Fruit fly (Drosophila melanogaster) whole organism, embryonic: ENCODE results near the gene Adat1.
A peak's percentile ranks its signal among the peaks of the same experiment; 100 is the strongest.

Experiments used
- Atf-2 ChIP-seq: fragments of 200-800 bp; sonication (Bioruptor generic); optimal IDR thresholded peaks from 2 replicates; lab custom pipeline; 2016; ENCODE audit warnings: missing biosample characterization, missing genetic modification characterization
- CG10366 ChIP-seq: fragments of 200-800 bp; sonication (Bioruptor generic); IDR thresholded peaks from 2 replicates; pipeline ENCODE4 v1.3.6; 2022; ENCODE audit warnings: missing biosample characterization, missing genetic modification characterization
- CG10462 ChIP-seq: fragments of 200-800 bp; sonication (Bioruptor generic); optimal IDR thresholded peaks from 2 replicates; lab custom pipeline; 2016; ENCODE audit warnings: missing biosample characterization, missing genetic modification characterization
- CG10654 ChIP-seq: fragments of 200-800 bp; sonication (Bioruptor generic); optimal IDR thresholded peaks from 2 replicates; lab custom pipeline; 2016; ENCODE audit warnings: missing biosample characterization, missing genetic modification characterization
- CG12659 ChIP-seq: fragments of 200-800 bp; sonication (Bioruptor generic); optimal IDR thresholded peaks from 3 replicates; lab custom pipeline; 2017; ENCODE audit warnings: mild to moderate bottlenecking, missing biosample characterization, missing genetic modification reagents, missing genetic modification characterization
- CG15601 ChIP-seq: fragments of 200-800 bp; sonication (Bioruptor generic); optimal IDR thresholded peaks from 3 replicates; lab custom pipeline; 2019; ENCODE audit warnings: missing biosample characterization, mild to moderate bottlenecking, missing genetic modification characterization, moderate library complexity
- CG17361 ChIP-seq: fragments of 200-800 bp; sonication (Bioruptor generic); IDR thresholded peaks from 3 replicates; pipeline ENCODE4 v1.3.6; 2022; ENCODE audit warnings: missing biosample characterization, missing genetic modification characterization
- CG17802 ChIP-seq: fragments of 200-800 bp; sonication (Bioruptor generic); optimal IDR thresholded peaks from 2 replicates; lab custom pipeline; 2018; ENCODE audit warnings: missing biosample characterization, mild to moderate bottlenecking, missing genetic modification characterization, moderate library complexity
- CG2889 ChIP-seq: fragments of 200-800 bp; sonication (Bioruptor generic); IDR thresholded peaks from 3 replicates; pipeline ENCODE4 v1.3.6; 2022; ENCODE audit warnings: missing biosample characterization, missing genetic modification characterization
- CG30431 ChIP-seq: fragments of 200-800 bp; sonication (Bioruptor generic); optimal IDR thresholded peaks from 2 replicates; lab custom pipeline; 2017; ENCODE audit warnings: missing biosample characterization, missing genetic modification characterization
- CG6683 ChIP-seq: fragments of 200-800 bp; sonication (Bioruptor generic); optimal IDR thresholded peaks from 2 replicates; lab custom pipeline; 2017; ENCODE audit warnings: missing biosample characterization, mild to moderate bottlenecking, missing genetic modification characterization, missing genetic modification reagents
- CG9817 ChIP-seq: fragments of 200-800 bp; sonication (Bioruptor generic); optimal IDR thresholded peaks from 2 replicates; lab custom pipeline; 2018; ENCODE audit warnings: missing biosample characterization, mild to moderate bottlenecking, missing genetic modification characterization, moderate library complexity
- CHES-1-like ChIP-seq: fragments of 200-800 bp; sonication (Bioruptor generic); optimal IDR thresholded peaks from 2 replicates; lab custom pipeline; 2016; ENCODE audit warnings: missing biosample characterization, missing genetic modification characterization
- CoRest ChIP-seq: fragments of 200-800 bp; sonication (Bioruptor generic); optimal IDR thresholded peaks from 3 replicates; lab custom pipeline; 2018; ENCODE audit warnings: missing biosample characterization, mild to moderate bottlenecking, missing genetic modification characterization, moderate library complexity
- D19A ChIP-seq: fragments of 200-800 bp; optimal IDR thresholded peaks from 3 replicates; lab custom pipeline; 2019; ENCODE audit warnings: missing biosample characterization, mild to moderate bottlenecking, missing genetic modification characterization, moderate library complexity
- Fer2 ChIP-seq: fragments of 200-800 bp; sonication (Bioruptor generic); optimal IDR thresholded peaks from 2 replicates; lab custom pipeline; 2018; ENCODE audit warnings: missing biosample characterization, mild to moderate bottlenecking, missing genetic modification characterization, moderate library complexity
- Hr3 ChIP-seq: fragments of 200-800 bp; sonication (Bioruptor generic); optimal IDR thresholded peaks from 3 replicates; lab custom pipeline; 2016; ENCODE audit warnings: missing biosample characterization, missing genetic modification characterization
- Kr ChIP-seq: fragments of 200-800 bp; sonication (Bioruptor generic); optimal IDR thresholded peaks from 2 replicates; lab custom pipeline; 2017; ENCODE audit warnings: missing biosample characterization, mild to moderate bottlenecking, missing genetic modification characterization
- Lhr ChIP-seq: fragments of 200-800 bp; sonication (Bioruptor generic); optimal IDR thresholded peaks from 3 replicates; lab custom pipeline; 2017; ENCODE audit warnings: mild to moderate bottlenecking, missing biosample characterization, missing genetic modification reagents, missing genetic modification characterization
- Max ChIP-seq: fragments of 200-800 bp; sonication (Bioruptor generic); optimal IDR thresholded peaks from 2 replicates; lab custom pipeline; 2016; ENCODE audit warnings: missing biosample characterization, mild to moderate bottlenecking, missing genetic modification characterization
- NC2β ChIP-seq: fragments of 200-800 bp; sonication (Bioruptor generic); optimal IDR thresholded peaks from 2 replicates; lab custom pipeline; 2016; ENCODE audit warnings: missing biosample characterization, missing genetic modification characterization
- Neu2 ChIP-seq: fragments of 200-800 bp; sonication (Bioruptor generic); optimal IDR thresholded peaks from 3 replicates; lab custom pipeline; 2016; ENCODE audit warnings: missing biosample characterization, missing genetic modification characterization, borderline replicate concordance
- Optix ChIP-seq: fragments of 200-800 bp; sonication (Bioruptor generic); IDR thresholded peaks from 3 replicates; pipeline ENCODE4 v1.3.6; 2022; ENCODE audit warnings: missing biosample characterization, missing genetic modification characterization
- PHDP ChIP-seq: fragments of 200-800 bp; sonication (Bioruptor generic); optimal IDR thresholded peaks from 3 replicates; lab custom pipeline; 2018; ENCODE audit warnings: missing biosample characterization, mild to moderate bottlenecking, missing genetic modification characterization, moderate library complexity
- Ravus ChIP-seq: fragments of 200-800 bp; sonication (Bioruptor generic); IDR thresholded peaks from 2 replicates; pipeline ENCODE4 v1.3.6; 2022; ENCODE audit warnings: missing biosample characterization, missing genetic modification characterization
- Xbp1 ChIP-seq: fragments of 200-800 bp; sonication (Bioruptor generic); optimal IDR thresholded peaks from 3 replicates; lab custom pipeline; 2016; ENCODE audit warnings: missing biosample characterization, mild to moderate bottlenecking, missing genetic modification characterization
- disco-r ChIP-seq: fragments of 200-800 bp; sonication (Bioruptor generic); optimal IDR thresholded peaks from 2 replicates; lab custom pipeline; 2016; ENCODE audit warnings: missing biosample characterization, missing genetic modification characterization
- dm ChIP-seq: fragments of 200-800 bp; sonication (Bioruptor generic); optimal IDR thresholded peaks from 3 replicates; lab custom pipeline; 2016; ENCODE audit warnings: missing biosample characterization, missing genetic modification characterization
- dmrt11E ChIP-seq: fragments of 200-800 bp; sonication (Bioruptor generic); optimal IDR thresholded peaks from 3 replicates; lab custom pipeline; 2018; ENCODE audit warnings: missing biosample characterization, mild to moderate bottlenecking, missing genetic modification characterization, moderate library complexity
- exex ChIP-seq: fragments of 200-800 bp; sonication (Bioruptor generic); optimal IDR thresholded peaks from 4 replicates; lab custom pipeline; 2018; ENCODE audit warnings: missing biosample characterization, mild to moderate bottlenecking, missing genetic modification characterization, moderate library complexity
- fru ChIP-seq: fragments of >200 bp; optimal IDR thresholded peaks from 2 replicates; lab custom pipeline; 2017
- gce ChIP-seq: fragments of 200-800 bp; sonication (Bioruptor generic); IDR thresholded peaks from 3 replicates; pipeline ENCODE4 v1.3.6; 2022; ENCODE audit warnings: missing biosample characterization, missing genetic modification characterization
- gt ChIP-seq: fragments of 200-800 bp; sonication (Bioruptor generic); IDR thresholded peaks from 2 replicates; pipeline ENCODE4 v1.3.6; 2022; ENCODE audit warnings: missing biosample characterization, missing genetic modification characterization
- ind ChIP-seq: fragments of 200-800 bp; sonication (Bioruptor generic); optimal IDR thresholded peaks from 3 replicates; lab custom pipeline; 2016; ENCODE audit warnings: missing biosample characterization, missing genetic modification characterization
- maf-S ChIP-seq: fragments of 200-800 bp; sonication (Bioruptor generic); optimal IDR thresholded peaks from 2 replicates; lab custom pipeline; 2016; ENCODE audit warnings: missing biosample characterization, missing genetic modification characterization
- mam ChIP-seq: fragments of 200-800 bp; sonication (Bioruptor generic); optimal IDR thresholded peaks from 3 replicates; lab custom pipeline; 2016; ENCODE audit warnings: missing biosample characterization, missing genetic modification characterization
- mirr ChIP-seq: fragments of 200-800 bp; sonication (Bioruptor generic); optimal IDR thresholded peaks from 3 replicates; lab custom pipeline; 2018; ENCODE audit warnings: missing biosample characterization, mild to moderate bottlenecking, missing genetic modification characterization
- nerfin-1 ChIP-seq: fragments of 200-800 bp; sonication (Bioruptor generic); optimal IDR thresholded peaks from 3 replicates; lab custom pipeline; 2019; ENCODE audit warnings: missing biosample characterization, mild to moderate bottlenecking, missing genetic modification characterization, moderate library complexity
- otp ChIP-seq: fragments of 200-800 bp; sonication (Bioruptor generic); IDR thresholded peaks from 3 replicates; pipeline ENCODE4, ENCODE4 v1.3.6; 2022; ENCODE audit warnings: missing biosample characterization, missing genetic modification characterization
- sens ChIP-seq: fragments of 200-800 bp; sonication (Bioruptor generic); peaks from one replicate; lab custom pipeline; 2016; ENCODE audit warnings: missing biosample characterization, missing genetic modification characterization
- shn ChIP-seq: fragments of 200-800 bp; sonication (Bioruptor generic); optimal IDR thresholded peaks from 3 replicates; lab custom pipeline; 2016; ENCODE audit warnings: missing biosample characterization, missing genetic modification characterization
- sr ChIP-seq: fragments of 200-800 bp; sonication (Bioruptor generic); IDR thresholded peaks from 3 replicates; pipeline ENCODE4 v1.3.6; 2022; ENCODE audit warnings: missing biosample characterization, missing genetic modification characterization
- tll ChIP-seq, 2 experiments: fragments of 200-800 bp in 1 of 2; fragments of >200 bp in 1 of 2; sonication (Bioruptor generic) in 1 of 2; optimal IDR thresholded peaks; 2 replicates each; lab custom pipeline; 2017 to 2019; ENCODE audit warnings: missing biosample characterization in 2 of 2, missing genetic modification characterization in 2 of 2, mild to moderate bottlenecking in 1 of 2, moderate library complexity in 1 of 2
- wdn ChIP-seq: fragments of 200-800 bp; sonication (Bioruptor generic); IDR thresholded peaks from 2 replicates; pipeline ENCODE4 v1.3.6; 2022; ENCODE audit warnings: missing biosample characterization, missing genetic modification characterization
- zen ChIP-seq: fragments of 200-800 bp; sonication (Bioruptor generic); optimal IDR thresholded peaks from 3 replicates; lab custom pipeline; 2018; ENCODE audit warnings: missing biosample characterization, mild to moderate bottlenecking, missing genetic modification characterization, moderate library complexity

The Adat1 gene

dm6 chr2L:13783264-13784154 lies 27.8 kb downstream of the Adat1 start, which contains the start of gene Eato (continued):
- peak; percentile 22 for TF ChIP-seq mam (GFP tag; lab: Kevin White, UChicago)
- 0 out of 3 replicates have a peak, but pooled peaks have one; percentile 55 for TF ChIP-seq CG17361

dm6 chr2L:13780109-13780947 lies 30.9 kb downstream of the Adat1 start, which contains the start of the genes CG9008 and p38b:
Gene CG9008 (minus strand): TSS chr2L:13780165.
Gene p38b (plus strand): TSS chr2L:13780689.
- TF ChIP-seq Lhr (GFP tag; lab: Kevin White, UChicago) (no peak), gt (GFP tag; lab: Robert Waterston, UW) (no peak), Kr (GFP tag; lab: Kevin White, UChicago) (no peak), dm (GFP tag; lab: Kevin White, UChicago) (no peak), Neu2 (no peak), CHES-1-like (GFP tag; lab: Kevin White, UChicago) (no peak), maf-S (GFP tag; lab: Kevin White, UChicago) (no peak), CG12659 (GFP tag; lab: Kevin White, UChicago) (peak; percentile 92), nerfin-1 (peak; percentile 76), CG15601 (tag; lab: Kevin White, UChicago) (peak; percentile 86), CG30431 (GFP tag; lab: Kevin White, UChicago) (peak; percentile 46), Xbp1 (GFP tag; lab: Kevin White, UChicago) (peak; percentile 75), dmrt11E (tag; lab: Kevin White, UChicago) (peak; percentile 69), disco-r (no peak), Max (GFP tag; lab: Kevin White, UChicago) (peak; percentile 61), Fer2 (tag; lab: Kevin White, UChicago) (peak; percentile 69), sens (GFP tag; lab: Kevin White, UChicago) (peak; percentile 79), exex (tag; lab: Kevin White, UChicago) (peak; percentile 40), shn (GFP tag; lab: Kevin White, UChicago) (no peak), CG10654 (peak; percentile 46), wdn (GFP tag; lab: Robert Waterston, UW) (0 out of 2 replicates have a peak, but pooled peaks have one; percentile 13), Ravus (GFP tag; lab: Robert Waterston, UW) (no peak), gce (no peak), sr (peak; percentile 53; the same call in 2 of the 3 replicates), Atf-2 (GFP tag; lab: Kevin White, UChicago) (no peak), CG6683 (peak; percentile 79), NC2β (GFP tag; lab: Kevin White, UChicago) (no peak), zen (tag; lab: Kevin White, UChicago) (peak; percentile 44), CG10462 (GFP tag; lab: Kevin White, UChicago) (peak; percentile 47), otp (GFP tag; lab: Robert Waterston, UW) (0 out of 3 replicates have a peak, but pooled peaks have one; percentile 43), tll (GFP tag; optimal IDR thresholded peaks at IDR 0.05; lab: Kevin White, UChicago) (no peak), Optix (no peak), PHDP (peak; percentile 85), mirr (GFP tag; lab: Kevin White, UChicago) (no peak), CG17802 (tag; lab: Kevin White, UChicago) (no peak), fru (lab: Kevin White, UChicago) (no peak), D19A (peak; percentile 99), CG2889 (GFP tag; lab: Robert Waterston, UW) (0 out of 3 replicates have a peak, but pooled peaks have one; percentile 4), CG10366 (GFP tag; lab: Robert Waterston, UW) (peak; percentile 56; the same call in 1 of the 2 replicates), Hr3 (GFP tag; lab: Kevin White, UChicago) (peak; percentile 84), CG9817 (peak; percentile 71), CoRest (tag; lab: Kevin White, UChicago) (peak; percentile 95), ind (GFP tag; lab: Kevin White, UChicago) (peak; percentile 65)
